Worm (Caenorhabditis elegans): ENCODE data around the gene EEED8.2.

EEED8.2 gene

ce11 chrII:5416204-5416764, at the start of gene EEED8.2:
EEED8.2 (plus strand) TSS chrII:5416714.
- no peak for TF ChIP-seq unc-62 (GFP tag; optimal IDR thresholded peaks at IDR 0.05)

- no peak for TF ChIP-seq unc-62 (GFP tag; optimal IDR thresholded peaks at IDR 0.05)
Observed at ce11 chrII:5370641-5371040, 45.9 kb upstream of the EEED8.2 start, which contains the start of gene F09E5.12. F09E5.12 (minus strand) TSS chrII:5370741.

ce11 chrII:5373275-5374047, 43.1 kb upstream of the EEED8.2 start, which contains the start of the genes agt-2 and F09E5.3:
agt-2 (minus strand) TSS chrII:5373827.
F09E5.3 (plus strand) TSS chrII:5373997.
- TF ChIP-seq unc-62 (GFP tag; optimal IDR thresholded peaks at IDR 0.05), result no peak

- TF ChIP-seq unc-62 (GFP tag; optimal IDR thresholded peaks at IDR 0.05), result no peak
Observed at ce11 chrII:5374967-5375366, 41.5 kb upstream of the EEED8.2 start, which contains the start of gene algn-2. algn-2 (plus strand) TSS chrII:5375267.

- no peak for TF ChIP-seq unc-62 (GFP tag; optimal IDR thresholded peaks at IDR 0.05)
Observed at ce11 chrII:5377467-5378238, 38.9 kb upstream of the EEED8.2 start, which contains the start of gene prdx-2. prdx-2 (plus strand) TSS chrII:5378195.

- TF ChIP-seq unc-62 (GFP tag; optimal IDR thresholded peaks at IDR 0.05), result no peak
Observed at ce11 chrII:5378239-5378521, 38.3 kb upstream of the EEED8.2 start.

ce11 chrII:5379614-5380077, 36.9 kb upstream of the EEED8.2 start, which contains the start of gene pkc-3:
pkc-3 (plus strand) TSS chrII:5380027.
- TF ChIP-seq unc-62 (GFP tag; optimal IDR thresholded peaks at IDR 0.05), result no peak

- TF ChIP-seq unc-62 (GFP tag; optimal IDR thresholded peaks at IDR 0.05), result no peak
Observed at ce11 chrII:5384282-5384681, 32.2 kb upstream of the EEED8.2 start.

ce11 chrII:5387217-5387616, 29.3 kb upstream of the EEED8.2 start, which contains the start of gene ccpp-6:
ccpp-6 (minus strand) TSS chrII:5387317.
- no peak for TF ChIP-seq unc-62 (GFP tag; optimal IDR thresholded peaks at IDR 0.05)

ce11 chrII:5388786-5389421, 27.6 kb upstream of the EEED8.2 start, which contains the start of gene rsp-4:
rsp-4 (minus strand) TSS chrII:5388836.
- no peak for TF ChIP-seq unc-62 (GFP tag; optimal IDR thresholded peaks at IDR 0.05)

- no peak for TF ChIP-seq unc-62 (GFP tag; optimal IDR thresholded peaks at IDR 0.05)
Observed at ce11 chrII:5389831-5390323, 26.6 kb upstream of the EEED8.2 start, which contains the start of gene ndx-6. ndx-6 (minus strand) TSS chrII:5389881.

- no peak for TF ChIP-seq unc-62 (GFP tag; optimal IDR thresholded peaks at IDR 0.05)
Observed at ce11 chrII:5391447-5391846, 25.1 kb upstream of the EEED8.2 start.

ce11 chrII:5393090-5393489, 23.4 kb upstream of the EEED8.2 start, which contains the start of gene brap-2:
brap-2 (minus strand) TSS chrII:5393190.
- TF ChIP-seq unc-62 (GFP tag; optimal IDR thresholded peaks at IDR 0.05), result no peak

- no peak for TF ChIP-seq unc-62 (GFP tag; optimal IDR thresholded peaks at IDR 0.05)
Observed at ce11 chrII:5395594-5395993, 20.9 kb upstream of the EEED8.2 start, which contains the start of gene pink-1. pink-1 (minus strand) TSS chrII:5395694.

ce11 chrII:5398779-5399178, 17.7 kb upstream of the EEED8.2 start, which contains the start of gene fbxl-3:
fbxl-3 (minus strand) TSS chrII:5398902.
- no peak for TF ChIP-seq unc-62 (GFP tag; optimal IDR thresholded peaks at IDR 0.05)

All from whole organism, dauer.